Fruit fly (Drosophila melanogaster): ENCODE results near the gene Tom70.

DNA sequence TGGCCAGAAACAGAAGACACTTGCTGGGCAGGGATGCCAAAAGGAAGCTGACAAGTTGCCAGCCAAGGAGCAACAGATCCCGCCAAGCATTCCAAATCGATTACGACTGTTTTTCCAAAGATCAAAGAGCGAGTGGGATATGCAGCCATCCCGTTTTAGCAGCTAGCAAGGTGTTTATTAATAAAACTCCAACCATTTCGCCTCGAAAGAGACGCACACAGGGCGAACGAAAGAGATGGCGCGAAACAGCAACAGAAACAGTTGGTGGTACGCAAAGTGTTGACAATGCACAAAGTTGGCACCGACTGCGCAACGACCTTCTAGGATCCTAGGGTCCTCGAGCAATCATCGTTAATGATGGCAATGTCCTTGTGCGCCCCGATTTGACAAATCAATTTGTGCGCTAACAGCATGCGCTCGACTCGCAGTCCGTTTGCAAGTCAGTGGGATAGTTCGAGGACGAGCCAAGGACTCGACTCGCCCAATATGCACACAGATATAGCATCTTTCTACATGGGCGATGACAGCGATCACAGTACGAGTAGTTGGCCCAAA, 41.6 kb upstream of the Tom70 start:
- no peak for TF ChIP-seq pan (optimal IDR thresholded peaks at IDR 0.05)
- no peak for TF ChIP-seq CG8478 (optimal IDR thresholded peaks at IDR 0.05)
